Worm (Caenorhabditis elegans): ENCODE measurements around the gene lron-4.

Gene lron-4

ce11 chrII:8141135-8141534 lies 29.2 kb upstream of the lron-4 start:
- TF ChIP-seq ceh-82 (tag; optimal IDR thresholded peaks at IDR 0.05): no peak
- no peak for TF ChIP-seq elt-1 (tag; optimal IDR thresholded peaks at IDR 0.05)
- TF ChIP-seq ztf-4 (tag; optimal IDR thresholded peaks at IDR 0.05): no peak
- no peak for TF ChIP-seq dmd-4 (tag; optimal IDR thresholded peaks at IDR 0.05)
- no peak for TF ChIP-seq sma-3 (GFP tag; optimal IDR thresholded peaks at IDR 0.05)

- TF ChIP-seq fos-1 (tag; optimal IDR thresholded peaks at IDR 0.05) (peak; percentile 0), nhr-23 (tag; optimal IDR thresholded peaks at IDR 0.05) (no peak), C34F6.9 (tag; optimal IDR thresholded peaks at IDR 0.05) (peak; percentile 36), unc-55 (GFP tag; optimal IDR thresholded peaks at IDR 0.05) (peak; percentile 2), skn-1 (tag; optimal IDR thresholded peaks at IDR 0.05) (peak; percentile 86), mbf-1 (tag; optimal IDR thresholded peaks at IDR 0.05) (no peak), nhr-12 (tag; optimal IDR thresholded peaks at IDR 0.05) (no peak), lsy-2 (tag; optimal IDR thresholded peaks at IDR 0.05) (peak in 1 of 2 experiments; percentile 27), ztf-1 (GFP tag; conservative IDR thresholded peaks at IDR 0.05) (no peak), nhr-77 (tag; optimal IDR thresholded peaks at IDR 0.05) (no peak)
Measured at ce11 chrII:8138015-8138546, 26.1 kb upstream of the lron-4 start, which contains the start of gene cdc-48.2. Gene cdc-48.2, plus strand, starts transcription at chrII:8138496.

ce11 chrII:8137379-8137778 lies 25.4 kb upstream of the lron-4 start:
- TF ChIP-seq alr-1 (tag; optimal IDR thresholded peaks at IDR 0.05): no peak
- peak in 1 of 2 experiments; percentile 67 for TF ChIP-seq lsy-2 (tag; optimal IDR thresholded peaks at IDR 0.05)
- TF ChIP-seq nhr-129 (tag; optimal IDR thresholded peaks at IDR 0.05): peak; percentile 49
- peak; percentile 8 for TF ChIP-seq nhr-25 (tag; optimal IDR thresholded peaks at IDR 0.05)
- TF ChIP-seq skn-1 (tag; optimal IDR thresholded peaks at IDR 0.05): peak; percentile 16
- no peak for TF ChIP-seq mab-5 (tag; optimal IDR thresholded peaks at IDR 0.05)
- no peak for TF ChIP-seq nhr-6 (tag; optimal IDR thresholded peaks at IDR 0.05)
- peak; percentile 37 for TF ChIP-seq C34F6.9 (tag; optimal IDR thresholded peaks at IDR 0.05)
- peak; percentile 21 for TF ChIP-seq gmeb-1 (tag; optimal IDR thresholded peaks at IDR 0.05)
- TF ChIP-seq crh-2 (tag; optimal IDR thresholded peaks at IDR 0.05): no peak
- peak; percentile 29 for TF ChIP-seq unc-55 (GFP tag; optimal IDR thresholded peaks at IDR 0.05)
- TF ChIP-seq sma-3 (GFP tag; optimal IDR thresholded peaks at IDR 0.05): peak; percentile 1
- TF ChIP-seq sma-9 (GFP tag; optimal IDR thresholded peaks at IDR 0.05): no peak
- TF ChIP-seq sma-9 (tag; optimal IDR thresholded peaks at IDR 0.05): no peak

- TF ChIP-seq ZK546.5 (tag; optimal IDR thresholded peaks at IDR 0.05) (no peak), sma-3 (GFP tag; optimal IDR thresholded peaks at IDR 0.05) (no peak), ztf-4 (tag; optimal IDR thresholded peaks at IDR 0.05) (no peak), egl-27 (tag; optimal IDR thresholded peaks at IDR 0.05) (no peak), F13H6.1 (tag; optimal IDR thresholded peaks at IDR 0.05) (no peak), ceh-16 (tag; optimal IDR thresholded peaks at IDR 0.05) (no peak), nhr-6 (tag; optimal IDR thresholded peaks at IDR 0.05) (no peak), aly-2 (tag; optimal IDR thresholded peaks at IDR 0.05) (no peak), fos-1 (tag; optimal IDR thresholded peaks at IDR 0.05) (no peak)
Measured at ce11 chrII:8136818-8137217, 24.9 kb upstream of the lron-4 start, which contains the start of gene ctns-1. Gene ctns-1, minus strand, starts transcription at chrII:8136918.

- TF ChIP-seq dmd-4 (tag; optimal IDR thresholded peaks at IDR 0.05) (no peak), peb-1 (tag; optimal IDR thresholded peaks at IDR 0.05) (no peak), nhr-129 (tag; optimal IDR thresholded peaks at IDR 0.05) (no peak), sem-4 (tag; optimal IDR thresholded peaks at IDR 0.05) (no peak), nhr-12 (tag; optimal IDR thresholded peaks at IDR 0.05) (no peak), zag-1 (tag; optimal IDR thresholded peaks at IDR 0.05) (no peak), R02D3.7 (tag; optimal IDR thresholded peaks at IDR 0.05) (no peak), snpc-4 (tag; optimal IDR thresholded peaks at IDR 0.05) (no peak), F13H6.1 (tag; optimal IDR thresholded peaks at IDR 0.05) (no peak), Y55F3AM.14 (GFP tag; optimal IDR thresholded peaks at IDR 0.05) (no peak), elt-3 (tag; optimal IDR thresholded peaks at IDR 0.05) (no peak), blmp-1 (tag; optimal IDR thresholded peaks at IDR 0.05; ENCODE audit: insufficient read depth) (no peak), lin-39 (tag; optimal IDR thresholded peaks at IDR 0.05) (no peak), ceh-16 (tag; optimal IDR thresholded peaks at IDR 0.05) (no peak), ztf-11 (tag; optimal IDR thresholded peaks at IDR 0.05) (no peak), nhr-10 (tag; optimal IDR thresholded peaks at IDR 0.05) (no peak), sma-3 (GFP tag; optimal IDR thresholded peaks at IDR 0.05) (no peak), unc-62 (GFP tag; optimal IDR thresholded peaks at IDR 0.05) (no peak)
Measured at ce11 chrII:8135953-8136352, 24.0 kb upstream of the lron-4 start.

Measured in whole organism, L2 larva.